Fruit fly (Drosophila melanogaster) S2 (cell line): ENCODE measurements around the gene alpha-Man-IIa.

Experiments used
- CG8478 ChIP-seq: fragments of >200 bp; optimal IDR thresholded peaks from 2 replicates; lab custom pipeline; 2018
- CTCF ChIP-seq, 2 experiments: fragments of >200 bp; optimal IDR thresholded peaks; 2 replicates each; lab custom pipeline; 2018

- TF ChIP-seq CG8478 (lab: Kevin White, UChicago) = no peak
- no peak for TF ChIP-seq CTCF (optimal IDR thresholded peaks at IDR 0.05; lab: Kevin White, UChicago)
Observed at dm6 chr3R:9388972-9389371, 23.4 kb upstream of the alpha-Man-IIa start.
